Worm (Caenorhabditis elegans) whole organism, L4 larva: ENCODE measurements around the gene ZK1320.3.

Source experiments
- T20F7.1 ChIP-seq: fragments of 200-800 bp; sonication (Bioruptor generic); optimal IDR thresholded peaks from 2 replicates; lab custom pipeline; 2018; ENCODE audit warnings: mild to moderate bottlenecking, missing genetic modification characterization, missing compliant biosample characterization
- ZK546.5 ChIP-seq, 2 experiments: sonication (generic microtip); optimal IDR thresholded peaks; 2 replicates each; lab custom pipeline; 2017; ENCODE audit warnings: missing biosample characterization in 2 of 2, missing genetic modification characterization in 2 of 2
- aly-2 ChIP-seq: sonication (generic microtip); optimal IDR thresholded peaks from 2 replicates; lab custom pipeline; 2018; ENCODE audit warnings: missing biosample characterization, missing genetic modification characterization
- daf-8 ChIP-seq: fragments of 200-800 bp; sonication (Bioruptor generic); IDR thresholded peaks from 2 replicates; pipeline ENCODE4 v1.3.6; 2022; ENCODE audit warnings: missing genetic modification characterization, missing compliant biosample characterization
- gei-8 ChIP-seq: fragments of 200-800 bp; sonication (Bioruptor generic); optimal IDR thresholded peaks from 2 replicates; lab custom pipeline; 2018; ENCODE audit warnings: mild to moderate bottlenecking, missing genetic modification characterization, missing compliant biosample characterization
- mep-1 ChIP-seq: fragments of 150-350 bp; sonication (generic microtip); optimal IDR thresholded peaks from 3 replicates; lab custom pipeline; 2014; ENCODE audit warnings: missing biosample characterization, missing genetic modification characterization
- nhr-28 ChIP-seq: fragments of 150-350 bp; optimal IDR thresholded peaks from 2 replicates; lab custom pipeline; 2014; ENCODE audit warnings: missing biosample characterization, missing genetic modification characterization
- nhr-41 ChIP-seq: fragments of 200-800 bp; sonication (Bioruptor generic); IDR thresholded peaks from 2 replicates; pipeline ENCODE4 v1.3.6; 2022; ENCODE audit warnings: missing genetic modification reagents, missing genetic modification characterization, missing compliant biosample characterization
- nhr-48 ChIP-seq: sonication (generic microtip); optimal IDR thresholded peaks from 2 replicates; lab custom pipeline; 2016; ENCODE audit warnings: mild to moderate bottlenecking, missing genetic modification characterization, missing compliant biosample characterization

DNA sequence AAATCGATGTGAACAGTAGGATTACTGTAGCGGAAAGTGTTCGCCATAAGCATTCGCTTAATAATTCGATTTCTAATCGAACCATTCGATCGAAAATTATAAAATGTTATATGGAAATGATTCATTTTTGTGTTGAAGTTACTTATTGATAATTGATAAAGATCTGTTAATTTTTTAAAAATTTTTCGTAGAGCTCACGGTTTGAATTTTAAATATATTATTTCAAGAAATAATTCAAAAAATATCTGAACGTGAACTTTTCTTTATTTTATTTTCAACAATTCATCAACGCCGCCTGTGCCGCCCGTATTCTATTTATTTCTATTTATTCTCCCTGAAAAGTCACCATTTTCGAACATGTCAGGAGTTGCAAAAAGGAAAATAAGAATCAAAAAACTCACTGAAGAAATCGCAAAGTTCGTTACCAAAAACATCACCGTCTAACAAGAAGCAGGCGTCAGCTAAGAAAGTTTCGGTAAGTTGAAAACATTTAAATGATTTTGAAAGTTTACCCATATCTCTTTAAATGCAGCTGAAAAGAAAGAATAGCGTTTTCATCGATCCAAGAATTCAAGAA is 48.8 kb downstream of the ZK1320.3 start, which contains the start of the genes T15H9.5 and T15H9.4:
- TF ChIP-seq aly-2 (no peak), T20F7.1 (GFP tag; lab: Kevin White, UChicago) (no peak), daf-8 (GFP tag; lab: Robert Waterston, UW) (no peak), nhr-41 (GFP tag; lab: Robert Waterston, UW) (no peak), nhr-28 (tag; lab: Kevin White, UChicago) (no peak), ZK546.5 (tag; optimal IDR thresholded peaks at IDR 0.05; lab: Kevin White, UChicago) (no peak), nhr-48 (tag; lab: Kevin White, UChicago) (no peak), gei-8 (no peak), mep-1 (no peak)
